Worm (Caenorhabditis elegans): ENCODE data around the gene coel-1.

Gene coel-1

ce11 chrX:4246237-4246697, 19.2 kb upstream of the coel-1 start (continued):
- TF ChIP-seq cebp-2 (GFP tag; IDR thresholded peaks at IDR 0.05) (no peak), snpc-4 (GFP tag; optimal IDR thresholded peaks at IDR 0.05) (no peak), snpc-4 (tag; optimal IDR thresholded peaks at IDR 0.05) (no peak), snpc-1.3 (tag; optimal IDR thresholded peaks at IDR 0.05; ENCODE audit: insufficient read depth) (no peak), F37B4.10 (GFP tag; IDR thresholded peaks at IDR 0.05) (no peak), Y56A3A.18 (GFP tag; IDR thresholded peaks at IDR 0.05) (no peak), ekl-4 (GFP tag; IDR thresholded peaks at IDR 0.05) (0 out of 2 replicates have a peak, but pooled peaks have one; percentile 30), hrde-1 (tag; optimal IDR thresholded peaks at IDR 0.05; ENCODE audit: borderline replicate concordance) (no peak), sea-2 (GFP tag; IDR thresholded peaks at IDR 0.05) (no peak), madf-3 (GFP tag; IDR thresholded peaks at IDR 0.05) (0 out of 2 replicates have a peak, but pooled peaks have one; percentile 38), B0261.1 (tag; optimal IDR thresholded peaks at IDR 0.05) (no peak), attf-3 (GFP tag; conservative IDR thresholded peaks at IDR 0.05) (no peak), ztf-3 (GFP tag; optimal IDR thresholded peaks at IDR 0.05) (no peak), madf-6 (GFP tag; IDR thresholded peaks at IDR 0.05) (no peak), unc-62 (GFP tag; optimal IDR thresholded peaks at IDR 0.05) (no peak), lin-35 (GFP tag; optimal IDR thresholded peaks at IDR 0.05) (no peak), egl-44 (GFP tag; IDR thresholded peaks at IDR 0.05) (no peak), F55B11.4 (tag; optimal IDR thresholded peaks at IDR 0.05; ENCODE audit: borderline replicate concordance, insufficient read depth) (no peak), rcor-1 (GFP tag; IDR thresholded peaks at IDR 0.05) (no peak), tbx-9 (tag; optimal IDR thresholded peaks at IDR 0.05; ENCODE audit: borderline replicate concordance) (no peak), egl-18 (GFP tag; IDR thresholded peaks at IDR 0.05) (no peak), mcd-1 (GFP tag; IDR thresholded peaks at IDR 0.05) (no peak), nhr-90 (tag; optimal IDR thresholded peaks at IDR 0.05) (peak; percentile 18), nfya-2 (GFP tag; IDR thresholded peaks at IDR 0.05) (no peak), hlh-26 (GFP tag; conservative IDR thresholded peaks at IDR 0.05) (no peak), madf-10 (tag; optimal IDR thresholded peaks at IDR 0.05) (no peak), K11D2.4 (GFP tag; IDR thresholded peaks at IDR 0.05) (0 out of 2 replicates have a peak, but pooled peaks have one; percentile 10), mxl-1 (tag; optimal IDR thresholded peaks at IDR 0.05) (no peak), sdz-38 (tag; optimal IDR thresholded peaks at IDR 0.05) (no peak), dox-1 (GFP tag; IDR thresholded peaks at IDR 0.05) (peak; percentile 65), akir-1 (GFP tag; optimal IDR thresholded peaks at IDR 0.05) (no peak), hmg-1.2 (GFP tag; IDR thresholded peaks at IDR 0.05) (no peak), F39B2.1 (GFP tag; IDR thresholded peaks at IDR 0.05) (no peak), ceh-58 (GFP tag; IDR thresholded peaks at IDR 0.05) (no peak), attf-6 (GFP tag; IDR thresholded peaks at IDR 0.05) (no peak), chd-7 (tag; optimal IDR thresholded peaks at IDR 0.05) (peak; percentile 46), tlf-1 (GFP tag; optimal IDR thresholded peaks at IDR 0.05) (peak; percentile 49), hsf-1 (GFP tag; IDR thresholded peaks at IDR 0.05) (no peak), egrh-3 (GFP tag; IDR thresholded peaks at IDR 0.05) (no peak), F10E7.11 (tag; optimal IDR thresholded peaks at IDR 0.05) (no peak), dpl-1 (GFP tag; optimal IDR thresholded peaks at IDR 0.05) (no peak), ceh-100 (GFP tag; IDR thresholded peaks at IDR 0.05) (no peak), rec-8 (tag; optimal IDR thresholded peaks at IDR 0.05) (no peak), nfya-1 (tag; optimal IDR thresholded peaks at IDR 0.05; ENCODE audit: borderline replicate concordance, insufficient read depth) (no peak), zim-3 (tag; optimal IDR thresholded peaks at IDR 0.05) (no peak), repo-1 (tag; optimal IDR thresholded peaks at IDR 0.05) (peak; percentile 89), mes-4 (tag; optimal IDR thresholded peaks at IDR 0.05) (no peak), athp-1 (tag; optimal IDR thresholded peaks at IDR 0.05) (no peak), lsy-27 (tag; optimal IDR thresholded peaks at IDR 0.05; ENCODE audit: borderline replicate concordance, insufficient read depth) (no peak)

Data from whole organism, young adult.